Worm (Caenorhabditis elegans): Measurements from ENCODE around the gene str-67.

str-67 gene

ce11 chrV:1064491-1064890 is at the start of gene str-67:
Gene str-67 (minus strand): TSS chrV:1064591.
- no peak for TF ChIP-seq him-1 (tag; optimal IDR thresholded peaks at IDR 0.05)
- no peak for TF ChIP-seq W03F9.2 (tag; optimal IDR thresholded peaks at IDR 0.05)
- no peak for TF ChIP-seq dao-5 (tag; optimal IDR thresholded peaks at IDR 0.05)

DNA sequence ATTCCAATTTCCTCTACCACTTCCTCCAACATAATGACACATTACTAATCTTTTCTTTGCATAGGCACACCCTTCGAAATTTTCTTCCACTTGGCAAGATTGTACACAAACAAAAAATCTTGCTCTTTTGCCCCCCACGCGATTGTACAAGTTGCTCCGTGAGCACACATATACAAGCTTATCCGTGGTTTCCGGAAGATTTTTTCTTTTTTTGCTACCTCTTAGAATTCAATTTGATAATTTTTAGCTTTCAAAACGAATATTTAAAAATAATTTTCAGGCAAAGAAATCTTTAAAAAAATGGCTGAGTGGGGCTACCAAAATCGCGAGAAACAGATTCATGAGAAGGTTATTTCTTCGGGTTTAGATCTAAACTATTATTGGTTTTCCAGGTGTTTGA is 48.3 kb upstream of the str-67 start, which contains the start of gene Y50D4B.1:
Gene Y50D4B.1 (plus strand): TSS at position 301 of the 400 bp plus-strand sequence.
- TF ChIP-seq him-1 (tag; optimal IDR thresholded peaks at IDR 0.05) (no peak), W03F9.2 (tag; optimal IDR thresholded peaks at IDR 0.05) (no peak), dao-5 (tag; optimal IDR thresholded peaks at IDR 0.05) (no peak)

DNA sequence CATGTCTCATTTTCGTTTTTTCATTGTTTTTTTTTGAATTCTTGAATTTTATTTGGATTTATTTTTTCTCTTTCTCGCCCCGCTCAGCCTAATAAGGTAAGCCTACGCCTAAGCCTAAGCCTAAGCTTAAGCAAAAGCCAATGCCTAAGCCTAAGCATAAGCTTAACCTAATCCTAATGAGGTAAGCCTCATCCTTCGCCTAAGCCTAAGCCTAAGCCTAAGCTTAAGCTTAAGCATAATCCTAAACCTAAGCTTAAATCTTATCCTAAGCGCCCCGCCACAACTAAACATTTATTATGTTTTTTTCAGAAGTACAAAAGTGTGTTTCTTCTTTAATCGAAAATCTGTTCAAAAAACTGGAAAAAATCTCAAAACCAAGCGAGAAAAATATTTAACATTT is 47.8 kb upstream of the str-67 start:
- TF ChIP-seq W03F9.2 (tag; optimal IDR thresholded peaks at IDR 0.05) (no peak), dao-5 (tag; optimal IDR thresholded peaks at IDR 0.05) (no peak), him-1 (tag; optimal IDR thresholded peaks at IDR 0.05) (no peak)

- TF ChIP-seq dao-5 (tag; optimal IDR thresholded peaks at IDR 0.05): no peak
- no peak for TF ChIP-seq W03F9.2 (tag; optimal IDR thresholded peaks at IDR 0.05)
- TF ChIP-seq him-1 (tag; optimal IDR thresholded peaks at IDR 0.05): no peak
These were observed 38.2 kb upstream of the str-67 start for ce11 chrV:1102569-1102968.

- TF ChIP-seq him-1 (tag; optimal IDR thresholded peaks at IDR 0.05): no peak
- no peak for TF ChIP-seq dao-5 (tag; optimal IDR thresholded peaks at IDR 0.05)
- TF ChIP-seq W03F9.2 (tag; optimal IDR thresholded peaks at IDR 0.05): no peak
These were observed 35.9 kb upstream of the str-67 start, which contains the start of gene Y50D4B.2 for ce11 chrV:1100280-1100679. Gene Y50D4B.2 (plus strand): TSS chrV:1100580.

- no peak for TF ChIP-seq W03F9.2 (tag; optimal IDR thresholded peaks at IDR 0.05)
These were observed 28.0 kb upstream of the str-67 start, which contains the start of gene Y50D4B.4 for ce11 chrV:1092359-1092758. Gene Y50D4B.4 (plus strand): TSS chrV:1092659.

DNA sequence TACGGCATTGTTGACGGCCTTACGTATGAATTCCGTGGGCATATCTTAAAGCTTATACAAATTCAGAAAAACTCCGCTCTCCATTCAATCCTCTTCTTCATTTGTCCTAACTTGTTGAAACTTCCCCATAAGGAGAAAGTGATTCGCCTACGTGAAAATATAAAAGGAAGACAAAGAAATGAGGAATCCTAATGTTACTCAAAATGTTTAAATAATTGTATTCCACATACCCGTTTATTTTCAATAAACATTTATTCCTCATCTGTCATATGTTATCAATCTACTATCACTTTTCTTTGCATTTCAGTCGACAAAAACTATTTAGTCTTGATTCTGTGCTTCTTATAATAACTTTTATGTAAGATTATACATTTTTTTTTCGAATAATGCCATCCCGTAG is 23.6 kb upstream of the str-67 start, which contains the start of gene clec-203:
Gene clec-203 (plus strand): TSS at position 301 of the 400 bp plus-strand sequence.
- TF ChIP-seq W03F9.2 (tag; optimal IDR thresholded peaks at IDR 0.05): no peak
- no peak for TF ChIP-seq dao-5 (tag; optimal IDR thresholded peaks at IDR 0.05)
- TF ChIP-seq him-1 (tag; optimal IDR thresholded peaks at IDR 0.05): no peak

- no peak for TF ChIP-seq him-1 (tag; optimal IDR thresholded peaks at IDR 0.05)
- no peak for TF ChIP-seq dao-5 (tag; optimal IDR thresholded peaks at IDR 0.05)
- TF ChIP-seq W03F9.2 (tag; optimal IDR thresholded peaks at IDR 0.05): no peak
These were observed 19.6 kb upstream of the str-67 start, which contains the start of gene Y50D4B.6 for ce11 chrV:1084016-1084415. Gene Y50D4B.6 (plus strand): TSS chrV:1084316.

DNA sequence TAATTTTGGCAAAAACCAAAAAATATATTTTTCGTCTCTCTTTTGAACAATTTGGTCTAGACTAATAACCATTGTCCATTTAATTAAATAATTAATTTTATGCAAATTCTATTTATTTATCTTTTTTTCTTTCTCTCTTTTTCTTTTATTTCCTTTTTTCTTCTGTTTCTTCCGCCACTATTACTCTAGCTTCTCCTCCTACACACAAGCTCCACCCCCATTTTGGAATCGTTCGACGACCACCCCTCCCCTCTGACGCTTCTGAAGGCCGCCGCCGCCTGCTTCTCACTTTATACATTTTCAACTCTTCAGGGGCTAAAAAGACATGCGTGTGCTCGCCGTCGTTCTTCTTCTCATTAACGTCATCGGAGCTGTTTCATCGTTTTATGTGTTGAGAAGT is 10.6 kb upstream of the str-67 start, which contains the start of gene K10C9.1:
Gene K10C9.1 (plus strand): TSS at position 301 of the 400 bp plus-strand sequence.
- TF ChIP-seq dao-5 (tag; optimal IDR thresholded peaks at IDR 0.05) (no peak), him-1 (tag; optimal IDR thresholded peaks at IDR 0.05) (no peak), W03F9.2 (tag; optimal IDR thresholded peaks at IDR 0.05) (no peak)

DNA sequence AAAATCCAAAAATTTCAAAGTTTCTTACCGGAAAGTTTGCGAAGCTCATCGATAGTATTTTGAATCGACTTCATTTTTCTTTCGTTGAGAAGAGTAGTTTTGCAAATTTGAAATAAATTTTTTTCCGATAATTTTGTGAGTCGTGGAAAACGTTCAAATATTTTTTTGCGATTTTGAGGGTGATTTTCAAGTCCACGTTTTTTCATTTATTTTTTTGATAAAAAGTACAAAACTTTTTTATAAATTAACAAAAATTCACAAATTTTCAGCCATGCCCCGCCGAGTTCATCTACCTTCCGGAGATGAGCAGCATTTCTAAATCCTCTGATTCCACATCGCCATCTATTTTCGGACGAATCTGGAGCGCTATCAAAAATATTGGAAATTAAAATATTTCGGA is 3.1 kb upstream of the str-67 start, which contains the start of gene K10C9.7:
Gene K10C9.7 (minus strand): TSS at position 101 of the 400 bp plus-strand sequence.
- TF ChIP-seq him-1 (tag; optimal IDR thresholded peaks at IDR 0.05) (no peak), W03F9.2 (tag; optimal IDR thresholded peaks at IDR 0.05) (no peak), dao-5 (tag; optimal IDR thresholded peaks at IDR 0.05) (no peak)

DNA sequence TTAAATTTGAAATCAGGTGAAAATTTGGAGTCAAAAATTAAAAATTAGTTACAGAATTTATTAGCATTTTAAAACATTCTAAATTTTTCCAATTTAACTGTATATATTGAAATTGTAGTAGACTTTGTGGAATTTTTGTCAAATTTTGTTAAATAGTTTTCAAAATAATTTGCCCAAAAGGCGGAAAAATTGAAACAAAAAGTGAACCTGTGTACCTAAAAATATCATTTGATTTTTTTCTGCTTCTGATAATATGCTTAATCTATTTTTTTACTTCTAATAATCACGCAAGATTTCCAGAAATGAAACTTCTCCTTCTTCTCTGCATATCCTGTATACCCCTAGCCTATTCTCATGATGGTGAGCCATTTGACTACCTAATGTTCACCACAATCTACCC is 3.1 kb downstream of the str-67 start, which contains the start of gene rnst-2:
Gene rnst-2 (plus strand): TSS at position 301 of the 400 bp plus-strand sequence.
- TF ChIP-seq W03F9.2 (tag; optimal IDR thresholded peaks at IDR 0.05) (no peak), him-1 (tag; optimal IDR thresholded peaks at IDR 0.05) (no peak), dao-5 (tag; optimal IDR thresholded peaks at IDR 0.05) (no peak)

DNA sequence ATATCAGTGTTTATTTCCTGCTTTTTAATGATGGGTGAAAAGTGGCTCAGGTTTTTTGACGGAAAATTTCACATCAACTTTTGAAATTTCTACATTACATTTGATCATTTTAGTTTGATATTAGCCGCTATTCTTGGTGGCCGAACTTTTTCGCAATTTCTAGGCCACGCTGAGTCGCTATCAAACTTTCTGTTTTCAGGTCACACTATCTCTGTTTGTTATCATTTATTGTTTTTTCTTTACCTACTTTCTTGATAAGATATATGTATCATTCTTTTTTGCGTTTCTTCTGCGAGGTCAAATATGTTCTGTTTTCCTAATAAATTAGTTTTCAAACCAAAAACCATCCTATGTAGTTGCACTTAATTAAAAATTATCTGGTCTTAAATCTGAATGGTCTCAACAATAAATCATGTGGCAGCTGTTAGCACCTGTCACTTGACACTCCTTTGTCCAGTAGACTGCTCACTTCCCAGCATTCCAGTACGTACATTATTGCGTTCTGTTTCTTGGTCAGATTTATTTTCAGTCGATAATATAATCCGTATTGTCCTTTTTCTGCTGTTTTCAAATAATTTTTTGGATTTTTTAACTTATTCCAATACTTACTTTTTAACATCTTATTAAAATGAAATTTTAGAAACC is 4.0 kb downstream of the str-67 start:
- TF ChIP-seq him-1 (tag; optimal IDR thresholded peaks at IDR 0.05) (no peak), dao-5 (tag; optimal IDR thresholded peaks at IDR 0.05) (no peak)

- no peak for TF ChIP-seq dao-5 (tag; optimal IDR thresholded peaks at IDR 0.05)
- no peak for TF ChIP-seq W03F9.2 (tag; optimal IDR thresholded peaks at IDR 0.05)
- no peak for TF ChIP-seq him-1 (tag; optimal IDR thresholded peaks at IDR 0.05)
These were observed 11.0 kb downstream of the str-67 start for ce11 chrV:1053385-1053784.

DNA sequence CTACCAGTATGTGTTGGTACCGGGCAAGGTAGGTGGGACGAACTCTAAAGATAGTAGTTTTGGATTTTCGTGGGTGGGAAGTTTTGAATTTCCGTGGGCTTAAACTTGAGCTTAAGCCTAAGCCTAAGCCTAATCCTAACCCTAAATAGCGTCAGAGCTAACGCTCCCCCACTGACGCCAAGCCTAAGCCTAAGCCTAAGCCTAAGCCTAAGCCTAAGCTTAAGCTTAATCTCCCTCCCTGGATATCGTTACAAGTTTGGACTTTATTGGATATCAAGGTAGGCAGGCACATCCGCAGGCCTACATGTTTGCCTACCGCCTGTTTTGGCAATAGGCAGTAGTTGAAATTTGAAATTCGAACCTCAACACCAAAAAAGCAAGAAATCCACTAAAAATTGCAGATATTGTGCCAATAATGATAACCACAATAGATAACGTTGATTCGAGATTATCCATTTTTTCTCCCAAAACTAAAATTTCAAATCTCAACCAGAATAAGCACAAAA is 11.8 kb downstream of the str-67 start, which contains the start of gene K10C9.4:
Gene K10C9.4 (minus strand): TSS at position 456 of the 506 bp plus-strand sequence.
- no peak for TF ChIP-seq W03F9.2 (tag; optimal IDR thresholded peaks at IDR 0.05)
- no peak for TF ChIP-seq dao-5 (tag; optimal IDR thresholded peaks at IDR 0.05)
- TF ChIP-seq him-1 (tag; optimal IDR thresholded peaks at IDR 0.05): no peak

All from whole organism, L4/young adult.